Worm (Caenorhabditis elegans) whole organism, early embryonic: Measurements from ENCODE around the gene elpc-3.

Source experiments
- B0310.2 ChIP-seq: sonication (generic microtip); optimal IDR thresholded peaks from 2 replicates; lab custom pipeline; 2016; ENCODE audit warnings: mild to moderate bottlenecking, missing genetic modification characterization, missing compliant biosample characterization
- F13C5.2 ChIP-seq: sonication (generic microtip); optimal IDR thresholded peaks from 2 replicates; lab custom pipeline; 2017; ENCODE audit warnings: mild to moderate bottlenecking, missing genetic modification characterization, inconsistent platforms, missing compliant biosample characterization
- aly-1 ChIP-seq: sonication (generic microtip); optimal IDR thresholded peaks from 2 replicates; lab custom pipeline; 2016; ENCODE audit warnings: missing genetic modification characterization, missing compliant biosample characterization
- ama-1 ChIP-seq: fragments of 150-350 bp; optimal IDR thresholded peaks from 2 replicates; lab custom pipeline; 2014
- ceh-13 ChIP-seq: fragments of 200-800 bp; sonication (Bioruptor generic); optimal IDR thresholded peaks from 2 replicates; lab custom pipeline; 2018; ENCODE audit warnings: mild to moderate bottlenecking, missing genetic modification characterization, missing compliant biosample characterization
- ceh-36 ChIP-seq: sonication (generic microtip); optimal IDR thresholded peaks from 2 replicates; lab custom pipeline; 2016; ENCODE audit warnings: missing genetic modification characterization, inconsistent platforms, missing compliant biosample characterization
- ets-7 ChIP-seq: sonication (generic microtip); optimal IDR thresholded peaks from 2 replicates; lab custom pipeline; 2016; ENCODE audit warnings: missing genotype, missing genetic modification characterization, missing compliant biosample characterization
- pes-1 ChIP-seq: fragments of 200-800 bp; sonication (Bioruptor generic); IDR thresholded peaks from 2 replicates; pipeline ENCODE4 v1.3.6; 2022; ENCODE audit warnings: missing genetic modification reagents, missing genetic modification characterization, missing compliant biosample characterization
- scrt-1 ChIP-seq: fragments of 200-800 bp; sonication (Bioruptor generic); IDR thresholded peaks from 2 replicates; pipeline ENCODE4 v1.3.6; 2022; ENCODE audit warnings: missing genetic modification characterization, missing compliant biosample characterization

- TF ChIP-seq scrt-1 (no peak), ama-1 (no peak), ceh-13 (no peak), F13C5.2 (tag; lab: Kevin White, UChicago) (no peak), ets-7 (tag; lab: Kevin White, UChicago) (no peak), aly-1 (tag; lab: Kevin White, UChicago) (no peak), pes-1 (GFP tag; lab: Robert Waterston, UW) (no peak), ceh-36 (no peak), B0310.2 (tag; lab: Kevin White, UChicago) (no peak)
Measured at ce11 chrV:12187344-12187743, 6.1 kb upstream of the elpc-3 start, which contains the start of gene ZK863.8.
